Worm (Caenorhabditis elegans) whole organism, mixed stage, embryonic: Measurements from ENCODE around the gene F52E4.5.
A peak's percentile ranks its signal among the peaks of the same experiment; 100 is the strongest.

Experiments used
- M03D4.4 ChIP-seq: sonication (generic microtip); optimal IDR thresholded peaks from 2 replicates; lab custom pipeline; 2017; ENCODE audit warnings: mild to moderate bottlenecking, missing genetic modification characterization, missing compliant biosample characterization
- bed-3 ChIP-seq: fragments of 200-800 bp; sonication (Bioruptor generic); optimal IDR thresholded peaks from 3 replicates; lab custom pipeline; 2018; ENCODE audit warnings: mild to moderate bottlenecking, missing genetic modification characterization, moderate library complexity, missing compliant biosample characterization
- blmp-1 ChIP-seq: fragments of 150-350 bp; optimal IDR thresholded peaks from 2 replicates; lab custom pipeline; 2014; ENCODE audit warnings: missing biosample characterization, missing genetic modification characterization
- ceh-39 ChIP-seq: fragments of 150-350 bp; optimal IDR thresholded peaks from 2 replicates; lab custom pipeline; 2014; ENCODE audit warnings: missing biosample characterization, missing genetic modification characterization
- ceh-43 ChIP-seq: fragments of 200-800 bp; sonication (Bioruptor generic); optimal IDR thresholded peaks from 2 replicates; lab custom pipeline; 2018; ENCODE audit warnings: mild to moderate bottlenecking, missing genetic modification characterization, moderate library complexity, missing compliant biosample characterization
- ceh-83 ChIP-seq: fragments of 200-800 bp; sonication (Bioruptor generic); optimal IDR thresholded peaks from 2 replicates; lab custom pipeline; 2018; ENCODE audit warnings: mild to moderate bottlenecking, missing genetic modification characterization, missing compliant biosample characterization
- ces-1 ChIP-seq: fragments of 150-350 bp; optimal IDR thresholded peaks from 2 replicates; lab custom pipeline; 2014; ENCODE audit warnings: missing biosample characterization, missing genetic modification reagents, missing genetic modification characterization
- cnd-1 ChIP-seq: fragments of 200-800 bp; sonication (Bioruptor generic); optimal IDR thresholded peaks from 2 replicates; lab custom pipeline; 2018; ENCODE audit warnings: mild to moderate bottlenecking, missing genetic modification characterization, missing compliant biosample characterization
- drap-1 ChIP-seq: fragments of 200-800 bp; sonication (Bioruptor generic); optimal IDR thresholded peaks from 3 replicates; lab custom pipeline; 2018; ENCODE audit warnings: mild to moderate bottlenecking, missing genetic modification characterization, missing compliant biosample characterization
- elt-1 ChIP-seq: sonication (generic microtip); optimal IDR thresholded peaks from 2 replicates; lab custom pipeline; 2017; ENCODE audit warnings: missing genetic modification characterization, mild to moderate bottlenecking, missing compliant biosample characterization, antibody characterized with exemption, moderate library complexity, borderline replicate concordance; ENCODE audit not compliant: insufficient read depth
- elt-3 ChIP-seq: fragments of 150-350 bp; optimal IDR thresholded peaks from 2 replicates; lab custom pipeline; 2014; ENCODE audit warnings: missing biosample characterization, missing genetic modification characterization
- flh-1 ChIP-seq: fragments of 200-800 bp; sonication (Bioruptor generic); optimal IDR thresholded peaks from 2 replicates; lab custom pipeline; 2018; ENCODE audit warnings: mild to moderate bottlenecking, missing genetic modification characterization, moderate library complexity, missing compliant biosample characterization
- ham-2 ChIP-seq: fragments of 200-800 bp; sonication (Bioruptor generic); optimal IDR thresholded peaks from 2 replicates; lab custom pipeline; 2018; ENCODE audit warnings: mild to moderate bottlenecking, missing genetic modification characterization, missing compliant biosample characterization
- hlh-1 ChIP-seq: fragments of 150-350 bp; optimal IDR thresholded peaks from 2 replicates; lab custom pipeline; 2014; ENCODE audit warnings: missing biosample characterization, missing genetic modification reagents, missing genetic modification characterization
- lin-13 ChIP-seq: fragments of 150-350 bp; optimal IDR thresholded peaks from 2 replicates; lab custom pipeline; 2014; ENCODE audit warnings: missing biosample characterization, missing genetic modification characterization
- lin-32 ChIP-seq: fragments of 200-800 bp; sonication (Bioruptor generic); optimal IDR thresholded peaks from 2 replicates; lab custom pipeline; 2018; ENCODE audit warnings: mild to moderate bottlenecking, missing genetic modification characterization, missing compliant biosample characterization
- lsy-2 ChIP-seq: fragments of 150-350 bp; optimal IDR thresholded peaks from 2 replicates; lab custom pipeline; 2014; ENCODE audit warnings: missing biosample characterization, missing genetic modification characterization
- mab-5 ChIP-seq: fragments of 150-350 bp; optimal IDR thresholded peaks from 2 replicates; lab custom pipeline; 2014; ENCODE audit warnings: missing biosample characterization, missing genetic modification characterization
- mep-1 ChIP-seq: fragments of 150-350 bp; optimal IDR thresholded peaks from 2 replicates; lab custom pipeline; 2017; ENCODE audit warnings: missing biosample characterization, missing genetic modification reagents, missing genetic modification characterization, inconsistent platforms
- mls-2 ChIP-seq: sonication (generic microtip); optimal IDR thresholded peaks from 2 replicates; lab custom pipeline; 2016; ENCODE audit warnings: mild to moderate bottlenecking, missing genetic modification characterization, moderate library complexity, missing compliant biosample characterization
- nhr-12 ChIP-seq: fragments of 150-350 bp; optimal IDR thresholded peaks from 2 replicates; lab custom pipeline; 2014; ENCODE audit warnings: missing biosample characterization, missing genetic modification characterization
- nhr-2 ChIP-seq: fragments of 150-350 bp; optimal IDR thresholded peaks from 2 replicates; lab custom pipeline; 2014; ENCODE audit warnings: missing biosample characterization, missing genetic modification characterization
- nhr-237 ChIP-seq: fragments of 150-350 bp; optimal IDR thresholded peaks from 2 replicates; lab custom pipeline; 2014; ENCODE audit warnings: missing biosample characterization, missing genetic modification characterization
- nhr-28 ChIP-seq: fragments of 150-350 bp; optimal IDR thresholded peaks from 2 replicates; lab custom pipeline; 2014; ENCODE audit warnings: missing biosample characterization, missing genetic modification characterization
- nhr-76 ChIP-seq: sonication (generic microtip); optimal IDR thresholded peaks from 2 replicates; lab custom pipeline; 2017; ENCODE audit warnings: missing biosample characterization, missing genetic modification characterization
- pha-4 ChIP-seq: fragments of 150-350 bp; optimal IDR thresholded peaks from 2 replicates; lab custom pipeline; 2018; ENCODE audit warnings: missing biosample characterization, missing genetic modification reagents, missing genetic modification characterization
- sem-2 ChIP-seq: fragments of 200-800 bp; sonication (Bioruptor generic); optimal IDR thresholded peaks from 2 replicates; lab custom pipeline; 2018; ENCODE audit warnings: mild to moderate bottlenecking, missing genetic modification characterization, missing compliant biosample characterization
- snpc-4 ChIP-seq: fragments of 150-350 bp; optimal IDR thresholded peaks from 2 replicates; lab custom pipeline; 2014; ENCODE audit warnings: missing biosample characterization, missing genetic modification characterization
- sptf-1 ChIP-seq: sonication (generic microtip); optimal IDR thresholded peaks from 2 replicates; lab custom pipeline; 2017; ENCODE audit warnings: mild to moderate bottlenecking, missing genetic modification characterization, moderate library complexity, missing compliant biosample characterization
- tbx-8 ChIP-seq: fragments of 200-800 bp; sonication (Bioruptor generic); optimal IDR thresholded peaks from 2 replicates; lab custom pipeline; 2018; ENCODE audit warnings: mild to moderate bottlenecking, missing genetic modification characterization, moderate library complexity, missing compliant biosample characterization
- unc-120 ChIP-seq: sonication (generic microtip); optimal IDR thresholded peaks from 2 replicates; lab custom pipeline; 2017; ENCODE audit warnings: missing genetic modification characterization, missing compliant biosample characterization; ENCODE audit not compliant: poor library complexity, severe bottlenecking
- unc-39 ChIP-seq: fragments of 150-350 bp; optimal IDR thresholded peaks from 2 replicates; lab custom pipeline; 2014; ENCODE audit warnings: missing biosample characterization, missing genetic modification characterization
- unc-62 ChIP-seq: fragments of 150-350 bp; optimal IDR thresholded peaks from 2 replicates; lab custom pipeline; 2014; ENCODE audit warnings: missing biosample characterization, missing genetic modification reagents, missing genetic modification characterization
- zip-8 ChIP-seq: fragments of 150-350 bp; optimal IDR thresholded peaks from 2 replicates; lab custom pipeline; 2014; ENCODE audit warnings: missing biosample characterization, missing genetic modification characterization
- ztf-11 ChIP-seq: fragments of 150-350 bp; optimal IDR thresholded peaks from 2 replicates; lab custom pipeline; 2014; ENCODE audit warnings: missing biosample characterization, missing genetic modification characterization

Gene F52E4.5

DNA sequence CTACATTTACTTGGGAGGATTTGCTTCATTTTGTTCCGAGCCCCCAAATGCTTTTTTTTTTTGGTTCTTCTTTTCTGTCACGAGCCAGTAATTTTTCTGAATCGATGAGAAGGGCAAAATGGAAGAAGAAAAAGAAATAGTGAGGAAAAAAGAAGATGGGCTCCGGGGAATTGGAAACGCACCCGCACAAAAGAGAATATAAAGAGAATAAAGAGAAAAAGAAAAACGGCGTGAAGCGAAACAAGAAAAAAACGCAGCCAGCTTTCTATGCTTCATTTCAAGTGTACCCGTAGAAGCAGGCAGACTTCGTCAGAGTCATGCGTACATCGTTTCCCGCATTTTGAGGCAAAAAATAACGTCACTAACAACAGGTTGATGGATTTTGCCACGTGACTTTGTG lies 23.9 kb upstream of the F52E4.5 start:
- TF ChIP-seq ces-1 (GFP tag; lab: Kevin White, UChicago) = peak; percentile 48
- TF ChIP-seq sem-2 = no peak

DNA sequence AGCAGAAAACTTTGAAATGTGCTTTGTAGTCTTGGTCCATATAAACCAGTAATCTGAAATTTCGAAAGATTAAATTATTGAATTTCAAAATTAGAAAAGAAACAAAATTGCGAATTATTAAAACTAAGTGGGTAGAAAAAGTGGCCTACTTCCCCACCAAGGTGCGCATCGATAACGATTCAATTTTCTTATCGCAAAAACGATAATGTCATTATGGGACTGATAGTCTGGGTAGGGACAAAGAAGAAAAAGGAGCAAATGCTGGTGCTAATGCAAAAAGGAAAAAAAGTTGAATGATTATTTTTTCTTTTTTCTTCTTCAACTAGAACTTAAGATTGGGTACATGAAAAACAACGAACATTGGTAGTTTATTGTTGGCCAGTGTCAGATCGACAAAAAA lies 23.4 kb upstream of the F52E4.5 start, which contains the start of gene gpcp-1:
Gene gpcp-1 (minus strand): TSS at position 53 of the 400 bp plus-strand sequence.
- no peak for TF ChIP-seq unc-62 (GFP tag; lab: Kevin White, UChicago)
- no peak for TF ChIP-seq zip-8 (tag; lab: Kevin White, UChicago)
- no peak for TF ChIP-seq nhr-76 (tag; lab: Kevin White, UChicago)
- TF ChIP-seq ceh-43 (GFP tag; lab: Kevin White, UChicago) = no peak
- no peak for TF ChIP-seq M03D4.4 (tag; lab: Kevin White, UChicago)
- TF ChIP-seq ces-1 (GFP tag; lab: Kevin White, UChicago) = no peak
- no peak for TF ChIP-seq mep-1 (tag; lab: Kevin White, UChicago)
- TF ChIP-seq hlh-1 (tag; lab: Kevin White, UChicago) = no peak
- TF ChIP-seq mab-5 (tag; lab: Kevin White, UChicago) = no peak
- TF ChIP-seq unc-120 (tag; lab: Kevin White, UChicago) = no peak
- TF ChIP-seq tbx-8 = no peak
- no peak for TF ChIP-seq bed-3 (GFP tag; lab: Kevin White, UChicago)
- TF ChIP-seq nhr-12 (tag; lab: Kevin White, UChicago) = no peak
- TF ChIP-seq elt-1 = no peak
- TF ChIP-seq nhr-2 (tag; lab: Kevin White, UChicago) = no peak
- no peak for TF ChIP-seq lin-32 (GFP tag; lab: Kevin White, UChicago)
- no peak for TF ChIP-seq lin-13 (tag; lab: Kevin White, UChicago)
- no peak for TF ChIP-seq sptf-1 (tag; lab: Kevin White, UChicago)
- TF ChIP-seq, all 35 proteins: peak for 0

DNA sequence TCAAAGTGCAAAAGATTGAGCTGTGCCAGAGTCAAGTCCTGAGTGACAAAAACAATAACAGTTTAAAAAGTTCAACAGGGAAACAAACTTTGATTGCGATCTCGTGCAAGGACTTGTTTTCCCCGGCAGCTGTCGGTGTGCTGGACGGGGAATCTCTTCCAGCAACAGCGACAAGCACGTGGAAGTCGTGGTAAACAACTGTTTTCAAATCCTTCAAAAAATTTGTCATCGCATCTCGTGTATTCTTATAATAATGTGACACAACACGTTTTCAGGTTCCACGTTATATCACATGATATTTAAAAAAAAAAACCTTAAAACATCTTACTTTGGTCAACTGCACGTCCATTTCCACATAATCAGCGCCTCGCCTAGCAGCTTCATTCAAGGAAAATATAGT lies 21.5 kb upstream of the F52E4.5 start:
- TF ChIP-seq hlh-1 (tag; lab: Kevin White, UChicago) = peak; percentile 45
- no peak for TF ChIP-seq nhr-12 (tag; lab: Kevin White, UChicago)

DNA sequence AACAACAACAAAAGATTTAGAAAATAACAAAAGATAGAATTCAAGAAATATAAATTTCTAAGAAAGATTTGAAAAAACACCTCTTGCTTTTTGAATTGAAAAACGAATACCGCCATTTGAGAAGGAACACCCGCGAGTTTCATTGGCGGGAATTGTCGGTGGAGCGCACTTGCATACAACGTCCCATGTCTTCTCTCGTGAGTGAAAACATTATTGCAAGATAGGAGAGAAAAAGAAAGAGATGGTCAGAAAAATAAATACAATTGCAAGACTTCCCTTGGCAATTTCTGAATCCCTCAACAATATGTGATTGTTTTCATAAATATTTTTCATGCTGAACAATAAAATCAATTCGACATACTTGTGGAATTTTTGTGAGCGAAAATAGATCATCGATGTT lies 19.0 kb upstream of the F52E4.5 start, which contains the start of gene K10B3.5:
Gene K10B3.5 (minus strand): TSS at position 343 of the 400 bp plus-strand sequence.
- peak; percentile 20 for TF ChIP-seq mab-5 (tag; lab: Kevin White, UChicago)
- TF ChIP-seq M03D4.4 (tag; lab: Kevin White, UChicago) = no peak
- TF ChIP-seq sptf-1 (tag; lab: Kevin White, UChicago) = no peak
- TF ChIP-seq ztf-11 (tag; lab: Kevin White, UChicago) = no peak
- TF ChIP-seq mep-1 (tag; lab: Kevin White, UChicago) = peak; percentile 85
- no peak for TF ChIP-seq nhr-28 (tag; lab: Kevin White, UChicago)
- peak; percentile 52 for TF ChIP-seq ces-1 (GFP tag; lab: Kevin White, UChicago)
- peak; percentile 24 for TF ChIP-seq nhr-2 (tag; lab: Kevin White, UChicago)
- TF ChIP-seq pha-4 (tag; lab: Kevin White, UChicago) = peak; percentile 13
- peak; percentile 16 for TF ChIP-seq elt-1
- no peak for TF ChIP-seq cnd-1
- no peak for TF ChIP-seq unc-120 (tag; lab: Kevin White, UChicago)
- TF ChIP-seq lin-32 (GFP tag; lab: Kevin White, UChicago) = no peak
- peak; percentile 77 for TF ChIP-seq lin-13 (tag; lab: Kevin White, UChicago)
- no peak for TF ChIP-seq nhr-12 (tag; lab: Kevin White, UChicago)
- peak; percentile 66 for TF ChIP-seq lsy-2 (tag; lab: Kevin White, UChicago)
- TF ChIP-seq drap-1 (GFP tag; lab: Kevin White, UChicago) = no peak
- peak; percentile 16 for TF ChIP-seq ceh-39 (tag; lab: Kevin White, UChicago)

DNA sequence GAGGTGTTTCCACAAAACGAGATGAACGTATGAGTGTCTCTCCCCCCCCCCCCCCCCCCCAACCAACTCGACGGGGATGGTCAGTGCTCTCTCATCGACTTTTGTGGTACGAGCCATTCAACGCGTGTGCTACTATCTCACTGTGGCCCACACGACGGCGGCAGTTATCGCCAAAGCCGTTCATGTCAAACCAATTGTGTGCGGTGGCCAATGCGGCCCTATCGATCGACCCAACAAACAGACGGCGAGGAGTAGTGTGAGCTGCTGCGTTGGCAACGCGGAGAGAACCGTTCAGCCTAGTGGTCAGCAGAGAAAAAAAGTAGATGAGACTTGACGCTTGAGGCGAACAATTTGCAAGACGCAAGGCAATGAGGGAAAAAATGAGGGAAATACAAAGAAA lies 15.7 kb upstream of the F52E4.5 start:
- TF ChIP-seq zip-8 (tag; lab: Kevin White, UChicago) (no peak), nhr-237 (tag; lab: Kevin White, UChicago) (no peak), unc-62 (GFP tag; lab: Kevin White, UChicago) (no peak), tbx-8 (no peak), nhr-12 (tag; lab: Kevin White, UChicago) (no peak), blmp-1 (no peak), ztf-11 (tag; lab: Kevin White, UChicago) (no peak), unc-120 (tag; lab: Kevin White, UChicago) (no peak), flh-1 (GFP tag; lab: Kevin White, UChicago) (no peak), lin-32 (GFP tag; lab: Kevin White, UChicago) (peak; percentile 21), ceh-83 (GFP tag; lab: Kevin White, UChicago) (peak; percentile 13), nhr-2 (tag; lab: Kevin White, UChicago) (no peak), nhr-76 (tag; lab: Kevin White, UChicago) (no peak), lsy-2 (tag; lab: Kevin White, UChicago) (no peak), lin-13 (tag; lab: Kevin White, UChicago) (no peak), sptf-1 (tag; lab: Kevin White, UChicago) (peak; percentile 62), mls-2 (tag; lab: Kevin White, UChicago) (peak; percentile 79), mep-1 (tag; lab: Kevin White, UChicago) (no peak), ham-2 (peak; percentile 25), ces-1 (GFP tag; lab: Kevin White, UChicago) (no peak), pha-4 (tag; lab: Kevin White, UChicago) (peak; percentile 32), drap-1 (GFP tag; lab: Kevin White, UChicago) (no peak), sem-2 (no peak), unc-39 (no peak), snpc-4 (tag; lab: Kevin White, UChicago) (no peak), mab-5 (tag; lab: Kevin White, UChicago) (no peak), nhr-28 (tag; lab: Kevin White, UChicago) (no peak), ceh-39 (tag; lab: Kevin White, UChicago) (peak; percentile 18), elt-3 (no peak), cnd-1 (peak; percentile 57), ceh-43 (GFP tag; lab: Kevin White, UChicago) (no peak), M03D4.4 (tag; lab: Kevin White, UChicago) (peak; percentile 54), hlh-1 (tag; lab: Kevin White, UChicago) (no peak), elt-1 (no peak), bed-3 (GFP tag; lab: Kevin White, UChicago) (no peak)
- TF ChIP-seq, all 35 proteins: peak for 9
